Worm (Caenorhabditis elegans): ENCODE data around the gene nhr-21.

nhr-21 gene

ce11 chrII:7392052-7392694 lies 53.1 kb downstream of the nhr-21 start (continued):
- TF ChIP-seq pha-4 (tag; optimal IDR thresholded peaks at IDR 0.05) (no peak), attf-6 (GFP tag; IDR thresholded peaks at IDR 0.05) (no peak), ztf-26 (tag; optimal IDR thresholded peaks at IDR 0.05) (peak; percentile 25), nhr-90 (tag; optimal IDR thresholded peaks at IDR 0.05) (peak; percentile 9), ztf-25 (GFP tag; IDR thresholded peaks at IDR 0.05) (no peak), lin-40 (tag; optimal IDR thresholded peaks at IDR 0.05) (peak; percentile 28), pbrm-1 (GFP tag; IDR thresholded peaks at IDR 0.05) (peak; percentile 39; the same call in 1 of the 2 replicates), ceh-100 (GFP tag; IDR thresholded peaks at IDR 0.05) (no peak), ceh-91 (GFP tag; IDR thresholded peaks at IDR 0.05) (no peak), bed-1 (GFP tag; IDR thresholded peaks at IDR 0.05) (no peak), dpl-1 (GFP tag; optimal IDR thresholded peaks at IDR 0.05) (no peak), T26A5.8 (tag; optimal IDR thresholded peaks at IDR 0.05) (no peak), rpc-1 (optimal IDR thresholded peaks at IDR 0.05) (no peak), rpc-1 (tag; optimal IDR thresholded peaks at IDR 0.05) (no peak), sdz-38 (tag; optimal IDR thresholded peaks at IDR 0.05) (no peak), die-1 (tag; optimal IDR thresholded peaks at IDR 0.05) (no peak), ztf-3 (GFP tag; optimal IDR thresholded peaks at IDR 0.05) (no peak), athp-1 (tag; optimal IDR thresholded peaks at IDR 0.05) (no peak), B0035.1 (tag; optimal IDR thresholded peaks at IDR 0.05) (no peak), let-526 (GFP tag; IDR thresholded peaks at IDR 0.05) (no peak), egl-44 (GFP tag; IDR thresholded peaks at IDR 0.05) (no peak), C06A6.2 (GFP tag; conservative IDR thresholded peaks at IDR 0.05) (no peak), efl-1 (GFP tag; optimal IDR thresholded peaks at IDR 0.05) (no peak), madf-8 (GFP tag; conservative IDR thresholded peaks at IDR 0.05) (no peak), madf-10 (tag; optimal IDR thresholded peaks at IDR 0.05) (no peak), rcor-1 (GFP tag; IDR thresholded peaks at IDR 0.05) (no peak), F37B4.10 (GFP tag; IDR thresholded peaks at IDR 0.05) (no peak), tbp1 (GFP tag; optimal IDR thresholded peaks at IDR 0.05) (no peak), snpc-3.4 (tag; optimal IDR thresholded peaks at IDR 0.05) (no peak), F22D6.2 (tag; optimal IDR thresholded peaks at IDR 0.05) (no peak), chd-7 (tag; optimal IDR thresholded peaks at IDR 0.05) (no peak), xnd-1 (tag; optimal IDR thresholded peaks at IDR 0.05) (no peak), Y56A3A.18 (GFP tag; IDR thresholded peaks at IDR 0.05) (no peak), cebp-1 (GFP tag; IDR thresholded peaks at IDR 0.05) (peak; percentile 97), cebp-1 (tag; optimal IDR thresholded peaks at IDR 0.05) (peak; percentile 99), nhr-80 (tag; optimal IDR thresholded peaks at IDR 0.05) (peak; percentile 86), nhr-27 (tag; optimal IDR thresholded peaks at IDR 0.05) (no peak), T07F8.4 (tag; optimal IDR thresholded peaks at IDR 0.05) (no peak), mxl-1 (tag; optimal IDR thresholded peaks at IDR 0.05) (no peak), Y95B8A.8 (GFP tag; IDR thresholded peaks at IDR 0.05) (no peak), Y53F4B.3 (GFP tag; IDR thresholded peaks at IDR 0.05) (no peak), aptf-3 (GFP tag; IDR thresholded peaks at IDR 0.05) (no peak), lin-35 (GFP tag; optimal IDR thresholded peaks at IDR 0.05) (no peak), lin-54 (GFP tag; optimal IDR thresholded peaks at IDR 0.05) (no peak), lir-1 (GFP tag; conservative IDR thresholded peaks at IDR 0.05) (no peak), unc-130 (GFP tag; optimal IDR thresholded peaks at IDR 0.05) (no peak), ztf-6 (GFP tag; IDR thresholded peaks at IDR 0.05) (no peak), aptf-2 (GFP tag; conservative IDR thresholded peaks at IDR 0.05) (no peak), zim-3 (tag; optimal IDR thresholded peaks at IDR 0.05) (no peak), hlh-26 (GFP tag; conservative IDR thresholded peaks at IDR 0.05) (no peak), him-1 (tag; optimal IDR thresholded peaks at IDR 0.05) (no peak)
